Fruit fly (Drosophila melanogaster) ovary, adult (tissue): ENCODE data around the gene Ac78C.

ENCODE experiments used
- CG17801 ChIP-seq: fragments of 200-800 bp; optimal IDR thresholded peaks from 2 replicates; lab custom pipeline; 2019; ENCODE audit warnings: missing biosample characterization, mild to moderate bottlenecking, missing genetic modification characterization, moderate library complexity; ENCODE audit not compliant: partially characterized antibody

Ac78C gene

DNA sequence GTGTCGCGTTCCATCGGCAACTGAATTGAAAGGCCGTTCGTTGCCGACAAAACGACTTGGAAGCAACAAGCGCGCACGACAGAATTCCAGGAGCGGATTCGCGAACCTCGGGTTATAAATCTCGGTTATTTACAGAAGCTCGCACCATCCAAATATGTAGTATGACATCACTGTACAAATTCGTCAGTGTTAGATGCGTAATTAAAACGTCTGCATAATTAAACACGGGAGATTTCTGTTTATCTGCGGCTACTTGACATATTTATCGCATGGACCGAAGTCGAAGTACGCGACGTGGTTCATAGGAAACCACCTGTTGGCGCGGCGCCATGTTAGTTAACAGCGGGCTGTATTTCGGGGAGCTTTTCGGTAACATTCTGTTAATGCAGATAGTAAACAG lies at the start of gene Ac78C:
Ac78C (minus strand) TSS at position 26 of the 400 bp plus-strand sequence.
- peak; percentile 90 for TF ChIP-seq CG17801 (GFP tag; lab: Kevin White, UChicago)

DNA sequence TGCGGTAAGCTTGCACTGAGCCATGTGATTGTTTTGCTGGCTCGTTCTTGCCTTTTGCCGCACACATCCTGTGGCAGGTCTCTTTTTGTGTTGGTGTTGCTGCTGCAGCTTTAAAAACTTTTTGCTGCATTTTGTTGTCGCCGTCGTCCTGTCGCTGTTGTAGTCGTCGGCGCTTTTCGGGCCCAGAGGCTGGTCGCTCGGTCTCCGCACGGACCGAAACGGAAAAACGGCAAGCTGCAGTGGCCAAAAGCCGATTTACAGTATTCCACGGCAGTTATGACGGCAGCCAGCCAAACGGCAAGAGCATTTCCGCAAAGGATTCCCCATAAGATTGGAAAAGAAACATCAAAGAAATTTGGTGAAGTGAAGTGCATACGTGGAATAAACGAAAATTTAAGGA lies 48.4 kb upstream of the Ac78C start, which contains the start of gene CG43219:
CG43219 (plus strand) TSS at position 301 of the 400 bp plus-strand sequence.
- no peak for TF ChIP-seq CG17801 (GFP tag; lab: Kevin White, UChicago)

DNA sequence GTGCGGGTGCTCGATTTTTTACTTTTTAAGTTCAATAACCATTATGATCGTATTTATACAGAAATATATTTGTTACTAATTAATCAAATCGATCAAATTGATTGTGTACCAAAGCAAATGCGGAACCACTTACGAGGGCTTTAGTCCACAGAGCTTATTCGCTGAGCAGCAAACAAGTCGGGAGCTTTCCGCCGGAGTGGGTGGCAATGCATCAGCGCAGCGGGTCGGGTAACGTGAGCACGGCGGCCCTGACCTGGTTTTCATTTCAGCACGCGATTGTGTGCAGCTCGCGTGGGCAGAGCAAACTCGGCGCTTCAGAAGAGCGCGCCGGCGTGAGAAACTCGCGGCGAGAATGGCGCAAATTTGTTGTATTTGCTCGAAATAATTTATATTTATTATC lies 47.4 kb upstream of the Ac78C start:
- TF ChIP-seq CG17801 (GFP tag; lab: Kevin White, UChicago) = no peak

DNA sequence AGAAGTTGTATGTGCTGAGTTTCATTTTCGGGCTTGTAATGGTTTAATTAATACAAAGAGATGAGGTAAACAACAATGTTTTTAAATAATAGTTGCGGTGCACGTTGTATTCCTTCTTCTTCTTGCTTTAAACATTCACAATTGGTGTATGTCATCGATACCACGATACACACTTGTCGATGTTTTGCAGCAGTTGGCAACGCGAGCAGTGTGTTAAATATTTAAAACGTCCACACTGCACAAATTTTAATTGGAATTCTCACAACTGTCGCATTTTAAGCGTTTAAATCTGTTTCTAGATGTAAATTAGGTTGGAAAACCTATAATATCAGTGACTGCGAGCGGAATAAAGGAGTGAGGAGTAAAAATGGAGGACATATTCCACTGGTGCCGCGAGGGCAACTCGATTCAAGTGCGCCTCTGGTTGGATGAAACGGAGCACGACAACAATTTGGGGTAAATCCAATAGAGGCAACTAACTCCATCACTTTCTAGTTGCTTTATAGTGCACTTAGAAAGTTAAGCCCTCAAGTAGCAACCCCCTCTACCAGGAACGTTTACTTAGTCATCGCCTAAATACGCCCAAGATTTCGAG lies 45.1 kb upstream of the Ac78C start, which contains the start of the genes Trmt112 and Ilk:
Trmt112 (minus strand) TSS at position 143 of the 595 bp plus-strand sequence.
Ilk (plus strand) TSS at position 205 of the 595 bp plus-strand sequence.
- TF ChIP-seq CG17801 (GFP tag; lab: Kevin White, UChicago) = no peak

DNA sequence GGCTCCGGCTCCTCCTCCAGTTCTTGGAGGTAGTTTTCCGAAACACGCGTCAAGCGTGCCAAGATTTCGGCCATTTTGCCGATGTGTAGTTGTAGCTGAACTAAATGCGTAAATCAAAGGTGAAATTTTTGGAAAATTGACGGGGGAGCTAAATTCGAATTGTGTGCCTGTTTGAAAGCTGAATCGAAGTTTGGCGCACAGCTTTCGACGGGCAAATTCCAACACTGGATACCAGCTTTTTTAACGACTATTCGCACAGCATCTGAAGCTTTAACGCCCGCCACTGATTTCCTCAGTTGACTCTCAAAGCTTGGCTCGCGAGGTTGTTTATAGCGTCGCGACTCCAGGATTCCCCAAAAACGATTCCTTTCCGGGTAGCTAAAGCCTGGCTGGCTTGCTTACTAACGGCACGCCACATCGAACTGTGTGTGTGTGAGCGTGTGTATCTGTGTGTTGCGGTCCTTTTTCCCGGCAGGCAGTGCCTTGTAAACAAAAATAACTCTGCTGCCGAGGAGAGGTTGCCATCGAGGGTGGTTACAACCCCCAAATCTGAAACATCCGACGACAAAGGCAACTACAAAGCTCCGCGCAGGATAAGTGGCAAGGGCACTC lies 38.3 kb upstream of the Ac78C start, which contains the start of the genes CG10510 and CG10508:
CG10510 (minus strand) TSS at position 164 of the 612 bp plus-strand sequence.
CG10508 (plus strand) TSS at position 295 of the 612 bp plus-strand sequence.
- no peak for TF ChIP-seq CG17801 (GFP tag; lab: Kevin White, UChicago)

DNA sequence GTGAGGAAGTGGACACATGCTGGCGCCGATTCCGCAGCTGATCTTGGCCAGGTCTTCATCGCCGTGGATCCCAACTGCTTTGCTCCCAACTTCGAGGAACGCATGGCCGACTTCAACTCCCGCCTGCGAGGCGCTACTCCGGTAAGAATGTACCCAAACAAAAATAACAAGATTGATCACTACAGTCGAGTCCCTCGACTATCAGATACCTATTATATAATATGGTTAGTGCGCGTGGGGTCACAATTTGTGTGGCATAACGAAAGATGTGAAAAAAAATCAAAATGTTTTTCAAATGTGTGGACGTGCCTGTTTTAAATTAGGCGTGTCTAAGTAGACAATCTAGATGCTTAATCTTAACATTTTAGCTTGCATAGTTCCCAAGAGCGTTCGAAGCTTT lies 34.8 kb upstream of the Ac78C start:
- TF ChIP-seq CG17801 (GFP tag; lab: Kevin White, UChicago) = no peak

DNA sequence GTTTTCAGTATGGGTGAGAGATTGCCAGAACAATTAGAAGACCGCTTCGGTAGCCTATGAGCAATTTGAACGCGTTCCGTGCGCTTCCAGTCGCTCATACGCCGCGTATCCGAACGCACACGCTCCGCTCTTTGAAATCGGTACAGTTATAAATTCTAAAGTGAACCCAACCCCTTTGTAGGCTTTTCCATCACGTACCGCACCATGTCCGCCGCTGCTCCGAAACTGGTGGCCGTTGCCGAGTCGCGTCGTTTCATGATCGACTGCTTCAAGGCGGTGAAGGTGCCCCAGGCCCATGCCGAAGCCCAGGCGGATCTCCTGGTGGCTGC lies 33.7 kb upstream of the Ac78C start:
- TF ChIP-seq CG17801 (GFP tag; lab: Kevin White, UChicago) = no peak

DNA sequence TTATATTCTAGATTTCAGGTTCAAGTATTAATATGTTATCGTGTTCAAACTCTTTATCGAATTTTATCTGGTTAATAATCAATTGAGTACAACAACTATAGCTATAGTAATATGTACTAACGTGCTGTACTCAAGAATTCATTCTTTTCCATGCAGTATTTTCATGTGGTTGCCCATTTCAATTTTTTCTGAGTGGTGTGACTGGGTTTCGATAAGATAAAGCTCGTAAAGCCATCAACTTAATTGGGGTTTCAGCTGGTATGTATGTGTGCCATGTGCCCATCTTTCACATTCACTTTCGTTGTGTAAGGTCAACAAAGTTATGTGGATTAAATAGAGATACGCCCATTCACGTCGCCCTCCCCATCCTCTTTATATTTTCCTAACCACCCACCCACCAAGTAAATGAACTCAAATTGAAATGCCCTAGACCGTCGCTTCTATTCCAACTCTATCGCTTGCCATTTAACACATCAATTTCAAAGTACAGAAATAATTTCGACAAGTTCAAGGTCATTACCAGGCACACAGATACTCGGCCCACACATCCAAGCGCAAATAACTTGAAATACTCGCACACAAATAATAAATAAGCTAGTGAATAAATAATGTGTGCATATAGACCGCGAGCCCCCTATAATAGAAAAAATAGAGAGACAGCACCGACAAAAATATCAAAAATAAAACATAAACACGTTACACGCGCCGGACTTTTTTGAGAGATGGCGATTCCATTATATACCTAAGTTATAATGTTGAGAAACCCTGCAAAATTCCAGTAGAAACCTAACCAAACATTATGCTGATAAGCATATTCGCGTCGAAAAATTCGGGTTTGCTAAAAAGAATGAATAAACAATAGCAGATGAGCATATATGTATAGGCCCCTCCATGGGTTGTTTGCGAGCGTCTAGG lies 33.1 kb upstream of the Ac78C start:
- TF ChIP-seq CG17801 (GFP tag; lab: Kevin White, UChicago) = no peak

DNA sequence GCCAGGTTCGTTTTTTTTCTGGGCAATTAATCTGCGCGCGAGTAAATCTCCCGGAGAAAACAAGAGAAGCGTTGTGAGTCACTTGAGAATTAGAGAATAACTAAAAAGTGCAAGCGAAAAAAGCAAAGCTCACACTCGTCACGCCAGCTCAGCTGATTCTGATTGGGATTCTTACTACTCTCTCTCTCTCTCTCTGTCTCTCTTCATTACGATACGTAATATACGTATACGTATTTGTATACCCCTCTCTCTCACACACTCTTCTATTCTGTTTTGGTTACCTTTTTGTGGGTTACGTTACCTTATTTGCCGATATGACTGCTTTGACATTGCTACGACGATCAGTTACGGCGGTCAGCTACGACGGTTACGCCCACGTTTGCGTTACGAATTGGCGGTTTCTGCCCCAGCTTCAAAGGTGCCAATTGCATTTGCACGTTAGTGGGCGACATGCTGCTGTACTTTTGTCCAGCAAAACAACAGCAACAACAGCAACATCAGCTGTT lies 31.1 kb upstream of the Ac78C start, which contains the start of the genes Targ1, CG10512 and Targ2:
Targ1 (minus strand) TSS at position 106 of the 506 bp plus-strand sequence.
CG10512 (plus strand) TSS at position 144 of the 506 bp plus-strand sequence.
Targ2 (minus strand) TSS at position 456 of the 506 bp plus-strand sequence.
- peak; percentile 75 for TF ChIP-seq CG17801 (GFP tag; lab: Kevin White, UChicago)

DNA sequence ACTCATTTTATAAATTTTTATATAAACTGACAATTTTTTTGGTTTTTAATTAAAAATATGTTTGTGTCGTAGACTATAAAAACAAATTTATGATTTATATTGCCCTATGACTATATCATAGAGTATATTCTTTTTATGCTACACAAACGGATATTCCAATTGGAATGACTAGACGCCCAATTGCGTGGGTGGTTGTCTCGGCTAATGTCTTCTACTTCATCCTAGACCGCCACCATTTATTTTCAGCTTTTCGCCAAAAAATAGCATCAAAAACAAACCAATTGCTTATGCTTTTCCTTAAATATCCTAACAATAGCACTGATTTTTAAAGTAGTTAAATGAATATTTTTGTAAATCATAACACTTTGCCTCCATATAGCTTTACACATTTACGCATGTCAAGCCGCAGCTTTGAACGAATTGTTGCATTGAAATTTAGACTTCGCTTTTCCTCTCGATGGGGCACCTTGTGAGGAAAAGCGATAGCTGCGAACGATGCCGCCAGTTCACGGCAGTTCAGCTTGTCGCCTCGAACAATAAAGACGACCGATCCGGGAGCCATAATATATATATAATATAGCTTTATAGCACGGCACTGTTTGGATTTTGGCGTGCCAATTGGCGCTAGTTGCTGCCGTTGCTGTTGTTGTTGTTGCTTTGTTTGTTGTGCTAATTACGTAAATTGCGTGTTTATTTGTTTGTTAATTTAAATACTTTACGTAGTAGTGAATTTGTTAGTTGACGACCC lies 30.5 kb upstream of the Ac78C start:
- TF ChIP-seq CG17801 (GFP tag; lab: Kevin White, UChicago) = no peak

DNA sequence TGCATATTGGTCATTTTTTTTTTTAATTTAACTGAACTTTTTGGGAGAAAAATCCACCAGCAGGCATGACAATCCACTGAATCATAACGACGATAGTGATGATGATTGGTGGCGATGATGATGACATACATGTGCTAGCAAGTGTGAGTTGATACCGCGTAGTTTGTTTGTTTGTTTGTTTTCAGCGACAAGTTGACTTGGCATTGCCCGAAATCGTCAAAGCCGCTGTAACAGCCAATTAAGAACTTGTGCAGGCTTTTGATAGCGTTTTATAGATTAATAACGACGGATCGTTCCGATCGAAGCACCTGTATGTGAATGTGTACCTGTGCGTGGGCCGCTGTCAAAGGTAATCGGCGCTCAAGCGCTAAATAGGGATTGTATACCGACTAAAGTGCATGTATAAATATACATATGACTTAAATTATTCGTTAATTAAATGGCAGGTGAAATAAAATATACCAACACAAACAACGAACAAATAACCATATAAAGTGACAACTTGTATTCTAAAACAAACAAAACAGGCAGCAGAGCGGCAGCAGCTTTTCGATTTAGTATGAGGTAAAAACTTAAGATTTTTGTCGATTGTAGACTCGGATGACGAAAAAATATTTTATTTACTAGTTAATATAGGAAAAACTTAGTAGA lies 29.6 kb upstream of the Ac78C start:
- TF ChIP-seq CG17801 (GFP tag; lab: Kevin White, UChicago) = no peak

DNA sequence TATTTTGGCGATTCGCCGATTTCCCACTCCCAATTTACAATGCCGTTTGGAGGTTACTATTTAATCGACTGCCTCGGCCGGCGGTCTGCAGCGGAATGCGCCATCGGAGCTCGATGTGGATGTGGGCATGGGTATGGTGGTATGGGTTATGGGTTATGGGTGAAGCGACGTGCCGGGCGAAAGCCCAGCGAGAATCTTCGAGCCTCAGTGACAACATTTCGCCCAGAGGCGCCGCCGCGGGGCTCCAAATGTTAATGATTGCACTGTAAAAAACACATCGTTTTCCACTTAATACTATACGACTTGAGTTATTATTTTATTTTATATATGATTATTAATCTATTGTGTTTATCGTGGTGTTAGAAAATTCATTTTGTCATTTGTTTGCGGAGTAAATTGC lies 28.9 kb upstream of the Ac78C start:
- peak; percentile 29 for TF ChIP-seq CG17801 (GFP tag; lab: Kevin White, UChicago)

DNA sequence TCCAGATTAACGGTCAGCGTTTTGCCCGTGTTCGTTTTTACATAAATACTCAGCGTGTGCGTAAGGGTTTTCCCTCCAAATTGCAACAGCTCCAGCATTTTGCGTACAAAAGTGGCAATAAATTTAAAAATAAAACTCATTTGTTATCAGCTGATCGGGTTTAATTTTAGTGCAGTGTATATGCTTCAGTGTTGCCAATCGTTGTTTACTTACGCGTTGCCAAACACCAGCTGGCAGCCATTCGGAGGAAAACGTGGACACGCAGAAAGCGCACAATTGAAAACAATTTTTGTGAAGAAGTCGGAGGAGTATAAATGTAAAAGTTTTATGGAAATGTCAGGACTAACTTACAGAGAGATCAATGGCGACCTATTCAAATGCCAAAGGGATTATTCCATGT lies 24.8 kb upstream of the Ac78C start, which contains the start of the genes Targ3 and park:
Targ3 (plus strand) TSS at position 269 of the 400 bp plus-strand sequence.
park (minus strand) TSS at position 291 of the 400 bp plus-strand sequence.
- TF ChIP-seq CG17801 (GFP tag; lab: Kevin White, UChicago) = peak; percentile 16
